Fruit fly (Drosophila melanogaster): ENCODE measurements around the gene Atg101.
A peak's percentile ranks its signal among the peaks of the same experiment; 100 is the strongest.

The Atg101 gene

dm6 chrX:18788143-18788745, 3.2 kb upstream of the Atg101 start, which contains the start of the genes CG6961 and S6KL:
Gene CG6961, minus strand, starts transcription at chrX:18788210.
Gene S6KL, plus strand, starts transcription at chrX:18788464.
- TF ChIP-seq Mnt (GFP tag; optimal IDR thresholded peaks at IDR 0.05) (no peak), CG5204 (GFP tag; optimal IDR thresholded peaks at IDR 0.05) (peak; percentile 18), CG7045 (GFP tag; optimal IDR thresholded peaks at IDR 0.05) (no peak), toe (GFP tag; optimal IDR thresholded peaks at IDR 0.05) (peak; percentile 2), tj (GFP tag; optimal IDR thresholded peaks at IDR 0.05) (peak; percentile 5), bab1 (GFP tag; optimal IDR thresholded peaks at IDR 0.05) (peak; percentile 22)

DNA sequence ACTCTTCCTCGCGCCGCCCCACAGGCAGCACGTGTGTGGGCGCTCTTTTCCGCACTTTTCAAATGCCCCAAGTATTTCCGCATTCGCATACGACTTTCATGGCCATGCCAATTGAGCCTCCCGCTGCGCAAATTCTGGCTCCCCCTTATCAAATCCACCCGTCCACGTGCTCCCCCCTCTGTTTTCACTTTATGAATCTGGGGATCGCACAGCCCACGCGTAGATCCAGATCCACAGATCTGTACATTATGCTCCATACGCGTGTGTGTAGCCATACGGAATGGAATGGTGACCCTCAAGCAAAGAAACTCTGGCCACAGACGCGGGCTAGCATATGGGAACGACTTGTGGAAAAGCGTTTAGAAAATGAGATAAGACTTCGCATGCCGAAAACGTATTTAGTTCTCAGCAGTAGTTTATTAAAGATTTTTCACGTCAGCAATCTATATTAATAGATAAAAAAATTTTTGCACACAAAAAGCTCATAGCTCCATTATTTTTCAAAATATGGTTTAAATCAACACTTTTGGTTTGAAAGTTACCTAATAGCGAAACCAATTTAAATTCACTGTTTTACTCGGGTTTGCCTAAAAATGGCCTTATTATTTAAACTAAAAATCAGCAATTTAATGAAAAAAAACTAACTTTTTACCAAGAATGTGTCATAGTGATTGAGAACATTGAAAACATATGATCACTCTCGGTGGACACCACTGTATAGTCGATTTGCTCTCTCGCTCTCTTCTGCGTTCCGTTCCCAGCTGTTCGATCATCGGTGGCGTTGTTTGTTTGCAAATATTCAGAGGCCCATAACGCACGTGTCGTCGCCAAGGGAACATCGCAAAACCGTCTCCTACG, 1.9 kb upstream of the Atg101 start:
- TF ChIP-seq Hr96 (GFP tag; optimal IDR thresholded peaks at IDR 0.05) (peak; percentile 40), Mnt (GFP tag; optimal IDR thresholded peaks at IDR 0.05) (peak; percentile 80), CG14711 (tag; optimal IDR thresholded peaks at IDR 0.05) (no peak), CG7101 (tag; optimal IDR thresholded peaks at IDR 0.05) (peak; percentile 5), CG33017 (tag; optimal IDR thresholded peaks at IDR 0.05) (no peak), ovo (GFP tag; optimal IDR thresholded peaks at IDR 0.05) (no peak), pad (GFP tag; optimal IDR thresholded peaks at IDR 0.05) (no peak), cnc (optimal IDR thresholded peaks at IDR 0.05) (no peak), tj (GFP tag; optimal IDR thresholded peaks at IDR 0.05) (peak; percentile 60), CG7045 (GFP tag; optimal IDR thresholded peaks at IDR 0.05) (peak; percentile 2), kay (GFP tag; ENCODE audit: borderline replicate concordance) (no peak), CG11617 (GFP tag; optimal IDR thresholded peaks at IDR 0.05) (peak; percentile 70), bab1 (GFP tag; optimal IDR thresholded peaks at IDR 0.05) (peak; percentile 76), Crg-1 (GFP tag; optimal IDR thresholded peaks at IDR 0.05) (no peak), CG12768 (GFP tag; optimal IDR thresholded peaks at IDR 0.05) (no peak), toe (GFP tag; optimal IDR thresholded peaks at IDR 0.05) (peak; percentile 0), CG1620 (GFP tag; optimal IDR thresholded peaks at IDR 0.05) (no peak), CG5204 (GFP tag; optimal IDR thresholded peaks at IDR 0.05) (peak; percentile 51), cic (GFP tag; optimal IDR thresholded peaks at IDR 0.05) (no peak), Clk (GFP tag; optimal IDR thresholded peaks at IDR 0.05) (no peak)

dm6 chrX:18797567-18797966, 6.1 kb downstream of the Atg101 start, which contains the start of gene bnb:
Gene bnb, minus strand, starts transcription at chrX:18797687.
- TF ChIP-seq bab1 (GFP tag; optimal IDR thresholded peaks at IDR 0.05) (no peak), ovo (GFP tag; optimal IDR thresholded peaks at IDR 0.05) (no peak), CG33017 (tag; optimal IDR thresholded peaks at IDR 0.05) (no peak), cic (GFP tag; optimal IDR thresholded peaks at IDR 0.05) (no peak), Hr96 (GFP tag; optimal IDR thresholded peaks at IDR 0.05) (no peak), Mnt (GFP tag; optimal IDR thresholded peaks at IDR 0.05) (no peak), CG12768 (GFP tag; optimal IDR thresholded peaks at IDR 0.05) (no peak), toe (GFP tag; optimal IDR thresholded peaks at IDR 0.05) (no peak), CG11617 (GFP tag; optimal IDR thresholded peaks at IDR 0.05) (no peak), CG14711 (tag; optimal IDR thresholded peaks at IDR 0.05) (no peak), pad (GFP tag; optimal IDR thresholded peaks at IDR 0.05) (no peak), CG1620 (GFP tag; optimal IDR thresholded peaks at IDR 0.05) (no peak)

DNA sequence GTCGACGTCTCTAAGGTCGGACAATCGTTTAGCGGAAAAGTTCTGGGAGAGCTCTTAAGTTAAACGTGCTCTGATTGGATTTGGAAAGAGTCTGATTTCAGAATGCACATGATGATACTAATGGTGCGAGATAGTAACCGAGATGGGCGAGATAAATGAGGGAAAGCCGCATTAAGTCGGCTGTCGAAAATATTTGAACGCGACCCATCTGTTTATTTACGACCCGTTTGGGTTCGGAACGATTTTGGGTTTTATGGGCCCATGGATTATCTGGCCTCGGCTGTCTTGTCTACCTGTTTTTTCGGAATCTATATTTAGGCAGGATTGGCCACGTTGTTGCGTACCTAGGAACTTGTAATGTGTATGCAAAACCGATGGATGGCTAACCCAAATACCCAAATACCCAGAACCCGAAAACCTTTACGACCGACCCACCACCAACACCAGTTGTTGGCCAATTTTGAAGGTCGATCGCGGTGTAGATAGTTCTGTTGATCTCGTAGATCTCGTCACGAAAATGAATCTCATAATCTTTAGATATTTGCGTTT, 7.9 kb downstream of the Atg101 start:
- TF ChIP-seq CG1620 (GFP tag; optimal IDR thresholded peaks at IDR 0.05): no peak
- TF ChIP-seq CG11617 (GFP tag; optimal IDR thresholded peaks at IDR 0.05): no peak
- no peak for TF ChIP-seq CG14711 (tag; optimal IDR thresholded peaks at IDR 0.05)
- no peak for TF ChIP-seq Clk (GFP tag; optimal IDR thresholded peaks at IDR 0.05)
- TF ChIP-seq toe (GFP tag; optimal IDR thresholded peaks at IDR 0.05): no peak
- no peak for TF ChIP-seq CG7045 (GFP tag; optimal IDR thresholded peaks at IDR 0.05)
- no peak for TF ChIP-seq bab1 (GFP tag; optimal IDR thresholded peaks at IDR 0.05)
- TF ChIP-seq cnc (optimal IDR thresholded peaks at IDR 0.05): no peak
- TF ChIP-seq kay (GFP tag; ENCODE audit: borderline replicate concordance): no peak
- TF ChIP-seq pad (GFP tag; optimal IDR thresholded peaks at IDR 0.05): no peak
- no peak for TF ChIP-seq cic (GFP tag; optimal IDR thresholded peaks at IDR 0.05)
- TF ChIP-seq CG12768 (GFP tag; optimal IDR thresholded peaks at IDR 0.05): no peak
- TF ChIP-seq CG5204 (GFP tag; optimal IDR thresholded peaks at IDR 0.05): no peak

dm6 chrX:18800167-18800566, 8.7 kb downstream of the Atg101 start:
- TF ChIP-seq toe (GFP tag; optimal IDR thresholded peaks at IDR 0.05) (no peak), ovo (GFP tag; optimal IDR thresholded peaks at IDR 0.05) (no peak)

DNA sequence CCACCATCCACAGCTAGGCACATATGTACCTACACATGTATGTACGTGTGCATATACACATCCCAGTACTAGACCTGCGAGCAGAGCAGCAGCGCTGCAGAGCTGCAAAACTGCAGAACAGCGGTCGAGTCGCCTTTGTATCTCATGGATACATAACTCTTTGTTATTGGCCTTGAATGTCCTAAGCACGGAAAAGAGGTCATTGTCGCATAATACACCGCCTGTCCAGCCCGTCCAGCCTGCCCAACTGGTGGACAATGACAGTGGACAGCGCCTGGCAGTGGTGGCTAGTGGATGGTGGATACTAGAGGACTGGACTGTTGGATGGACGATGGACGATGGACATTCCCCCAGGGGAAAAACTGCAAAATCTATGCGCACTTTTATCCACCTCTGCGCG, 9.8 kb downstream of the Atg101 start:
- TF ChIP-seq CG12768 (GFP tag; optimal IDR thresholded peaks at IDR 0.05): no peak
- no peak for TF ChIP-seq toe (GFP tag; optimal IDR thresholded peaks at IDR 0.05)
- no peak for TF ChIP-seq bab1 (GFP tag; optimal IDR thresholded peaks at IDR 0.05)
- TF ChIP-seq CG7045 (GFP tag; optimal IDR thresholded peaks at IDR 0.05): no peak
- TF ChIP-seq cnc (optimal IDR thresholded peaks at IDR 0.05): no peak
- no peak for TF ChIP-seq CG5204 (GFP tag; optimal IDR thresholded peaks at IDR 0.05)
- TF ChIP-seq Clk (GFP tag; optimal IDR thresholded peaks at IDR 0.05): no peak

Measured in whole organism, adult.